Worm (Caenorhabditis elegans): Measurements from ENCODE around the gene F44E5.4.

The F44E5.4 gene

ce11 chrII:11759277-11759676, at the start of gene F44E5.4, which contains the start of gene F44E5.5 (continued):
- peak; percentile 77 to 78 for TF ChIP-seq lsy-2 (tag; optimal IDR thresholded peaks at IDR 0.05)
- TF ChIP-seq sox-4 (tag; optimal IDR thresholded peaks at IDR 0.05), result peak; percentile 84
- peak; percentile 38 for TF ChIP-seq unc-130 (tag; optimal IDR thresholded peaks at IDR 0.05)
- peak; percentile 97 for TF ChIP-seq nhr-71 (tag; optimal IDR thresholded peaks at IDR 0.05)
- peak; percentile 98; the same call in 1 of the 2 replicates for TF ChIP-seq ets-5 (GFP tag; IDR thresholded peaks at IDR 0.05)
- TF ChIP-seq nhr-19 (GFP tag; conservative IDR thresholded peaks at IDR 0.05), result peak; percentile 96
- TF ChIP-seq nhr-77 (tag; optimal IDR thresholded peaks at IDR 0.05), result peak; percentile 67
- peak; percentile 65 to 81 (median 69) for TF ChIP-seq ceh-82 (tag; optimal IDR thresholded peaks at IDR 0.05)
- TF ChIP-seq snpc-4 (tag; optimal IDR thresholded peaks at IDR 0.05), result peak; percentile 32
- TF ChIP-seq C04F5.9 (tag; optimal IDR thresholded peaks at IDR 0.05), result peak; percentile 36
- TF ChIP-seq nhr-28 (tag; optimal IDR thresholded peaks at IDR 0.05), result peak; percentile 42
- peak; percentile 54 for TF ChIP-seq elt-2 (tag; optimal IDR thresholded peaks at IDR 0.05)
- peak; percentile 90 for TF ChIP-seq pax-3 (tag; optimal IDR thresholded peaks at IDR 0.05)

- TF ChIP-seq irx-1 (tag; optimal IDR thresholded peaks at IDR 0.05) (no peak), elt-3 (tag; optimal IDR thresholded peaks at IDR 0.05) (no peak), aha-1 (tag; optimal IDR thresholded peaks at IDR 0.05) (no peak), nhr-90 (tag; optimal IDR thresholded peaks at IDR 0.05; ENCODE audit: poor library complexity) (no peak), nhr-20 (tag; optimal IDR thresholded peaks at IDR 0.05) (no peak), hlh-4 (tag; optimal IDR thresholded peaks at IDR 0.05) (no peak), blmp-1 (tag; optimal IDR thresholded peaks at IDR 0.05) (no peak), nhr-77 (tag; optimal IDR thresholded peaks at IDR 0.05) (no peak), tlp-1 (tag; optimal IDR thresholded peaks at IDR 0.05) (no peak), elt-2 (tag; optimal IDR thresholded peaks at IDR 0.05) (no peak), egl-13 (tag; optimal IDR thresholded peaks at IDR 0.05) (no peak), unc-130 (tag; optimal IDR thresholded peaks at IDR 0.05) (no peak)
Measured at ce11 chrII:11806256-11806655, 47.1 kb upstream of the F44E5.4 start, which contains the start of gene jmjd-1.1. TSS of gene jmjd-1.1 (plus strand) at chrII:11806556.

- TF ChIP-seq ztf-4 (tag; optimal IDR thresholded peaks at IDR 0.05) (no peak), ces-1 (GFP tag; optimal IDR thresholded peaks at IDR 0.05) (no peak), ceh-90 (tag; optimal IDR thresholded peaks at IDR 0.05) (no peak)
Measured at ce11 chrII:11802451-11802850, 43.3 kb upstream of the F44E5.4 start, which contains the start of gene F43G6.17. TSS of gene F43G6.17 (plus strand) at chrII:11802751.

ce11 chrII:11798737-11799136, 39.6 kb upstream of the F44E5.4 start, which contains the start of gene hda-5:
TSS of gene hda-5 (plus strand) at chrII:11799037.
- TF ChIP-seq jun-1 (tag; optimal IDR thresholded peaks at IDR 0.05) (no peak), ceh-8 (GFP tag; optimal IDR thresholded peaks at IDR 0.05) (no peak), nhr-71 (tag; optimal IDR thresholded peaks at IDR 0.05) (no peak), lsy-2 (tag; optimal IDR thresholded peaks at IDR 0.05) (no peak), ceh-90 (tag; optimal IDR thresholded peaks at IDR 0.05) (no peak), lin-39 (tag; optimal IDR thresholded peaks at IDR 0.05) (no peak), lir-3 (tag; optimal IDR thresholded peaks at IDR 0.05; ENCODE audit: poor library complexity) (no peak), pag-3 (tag; optimal IDR thresholded peaks at IDR 0.05; ENCODE audit: borderline replicate concordance, insufficient read depth) (no peak), nhr-19 (GFP tag; conservative IDR thresholded peaks at IDR 0.05) (no peak)

- TF ChIP-seq elt-2 (tag; optimal IDR thresholded peaks at IDR 0.05) (peak; percentile 78), zip-4 (GFP tag; optimal IDR thresholded peaks at IDR 0.05) (no peak), nhr-28 (tag; optimal IDR thresholded peaks at IDR 0.05) (no peak), tlp-1 (tag; optimal IDR thresholded peaks at IDR 0.05) (no peak)
Measured at ce11 chrII:11797194-11797593, 38.1 kb upstream of the F44E5.4 start.

- TF ChIP-seq mdl-1 (tag; optimal IDR thresholded peaks at IDR 0.05), result no peak
- no peak for TF ChIP-seq F16B12.6 (tag; optimal IDR thresholded peaks at IDR 0.05)
- peak; percentile 75 for TF ChIP-seq nhr-85 (tag)
- peak; percentile 3 for TF ChIP-seq lin-39 (tag; optimal IDR thresholded peaks at IDR 0.05)
Measured at ce11 chrII:11794392-11794791, 35.3 kb upstream of the F44E5.4 start.
